Worm (Caenorhabditis elegans) whole organism, L2 larva: ENCODE results near the gene srw-22.
"Not testable (repeated sequence)": the region's sequence is repeated elsewhere in the genome, so short reads cannot be mapped to it uniquely, and the experiment has no call there.

Source experiments
- C34F6.9 ChIP-seq: fragments of 150-350 bp; optimal IDR thresholded peaks from 2 replicates; lab custom pipeline; 2014; ENCODE audit warnings: missing biosample characterization, missing genetic modification characterization
- alr-1 ChIP-seq: fragments of 150-350 bp; optimal IDR thresholded peaks from 2 replicates; lab custom pipeline; 2014; ENCODE audit warnings: missing biosample characterization, missing genetic modification characterization
- aly-2 ChIP-seq: fragments of 150-350 bp; optimal IDR thresholded peaks from 2 replicates; lab custom pipeline; 2014; ENCODE audit warnings: missing biosample characterization, missing genetic modification characterization
- ama-1 ChIP-seq: fragments of 150-350 bp; optimal IDR thresholded peaks from 2 replicates; lab custom pipeline; 2018; ENCODE audit warnings: inconsistent platforms
- ceh-16 ChIP-seq: fragments of 150-350 bp; optimal IDR thresholded peaks from 2 replicates; lab custom pipeline; 2014; ENCODE audit warnings: missing biosample characterization, missing genetic modification characterization
- ceh-82 ChIP-seq: fragments of 150-350 bp; optimal IDR thresholded peaks from 2 replicates; lab custom pipeline; 2014; ENCODE audit warnings: missing biosample characterization, missing genetic modification characterization
- crh-2 ChIP-seq: sonication (generic microtip); optimal IDR thresholded peaks from 2 replicates; lab custom pipeline; 2017; ENCODE audit warnings: missing biosample characterization, missing genetic modification characterization
- dmd-4 ChIP-seq: sonication (generic microtip); optimal IDR thresholded peaks from 2 replicates; lab custom pipeline; 2017; ENCODE audit warnings: missing biosample characterization, missing genetic modification characterization
- egl-27 ChIP-seq: sonication (generic microtip); optimal IDR thresholded peaks from 3 replicates; lab custom pipeline; 2017; ENCODE audit warnings: missing biosample characterization, missing genetic modification reagents, missing genetic modification characterization
- elt-1 ChIP-seq: fragments of 150-350 bp; optimal IDR thresholded peaks from 2 replicates; lab custom pipeline; 2014; ENCODE audit warnings: missing biosample characterization, missing genetic modification characterization
- elt-3 ChIP-seq: sonication (generic microtip); optimal IDR thresholded peaks from 2 replicates; lab custom pipeline; 2017; ENCODE audit warnings: missing biosample characterization, missing genetic modification characterization
- gmeb-1 ChIP-seq: fragments of 150-350 bp; optimal IDR thresholded peaks from 2 replicates; lab custom pipeline; 2014; ENCODE audit warnings: missing biosample characterization, missing genetic modification characterization
- lin-13 ChIP-seq: fragments of 150-350 bp; optimal IDR thresholded peaks from 2 replicates; lab custom pipeline; 2014; ENCODE audit warnings: missing biosample characterization, missing genetic modification reagents, missing genetic modification characterization
- lin-39 ChIP-seq: fragments of 150-350 bp; optimal IDR thresholded peaks from 2 replicates; lab custom pipeline; 2014; ENCODE audit warnings: missing biosample characterization, missing genetic modification reagents, missing genetic modification characterization
- lsy-2 ChIP-seq, 2 experiments: fragments of 150-350 bp in 1 of 2; sonication (generic microtip) in 1 of 2; optimal IDR thresholded peaks; 2 replicates each; lab custom pipeline; 2014 to 2017; ENCODE audit warnings: missing biosample characterization in 2 of 2, missing genetic modification characterization in 2 of 2
- mab-5 ChIP-seq: fragments of 150-350 bp; optimal IDR thresholded peaks from 2 replicates; lab custom pipeline; 2014; ENCODE audit warnings: missing biosample characterization, missing genetic modification characterization
- mdl-1 ChIP-seq, 2 experiments: fragments of 150-350 bp in 1 of 2; sonication (generic microtip) in 1 of 2; optimal IDR thresholded peaks; 2 replicates each; lab custom pipeline; 2017; ENCODE audit warnings: missing biosample characterization in 2 of 2, missing genetic modification characterization in 2 of 2
- nhr-10 ChIP-seq: sonication (generic microtip); optimal IDR thresholded peaks from 2 replicates; lab custom pipeline; 2017; ENCODE audit warnings: missing biosample characterization, missing genetic modification characterization
- nhr-12 ChIP-seq: fragments of 150-350 bp; optimal IDR thresholded peaks from 2 replicates; lab custom pipeline; 2014; ENCODE audit warnings: missing biosample characterization, missing genetic modification characterization
- nhr-129 ChIP-seq: fragments of 150-350 bp; optimal IDR thresholded peaks from 2 replicates; lab custom pipeline; 2014; ENCODE audit warnings: missing biosample characterization, missing genetic modification characterization
- nhr-21 ChIP-seq: fragments of 150-350 bp; optimal IDR thresholded peaks from 2 replicates; lab custom pipeline; 2014; ENCODE audit warnings: missing biosample characterization, missing genetic modification characterization
- nhr-23 ChIP-seq: fragments of 150-350 bp; optimal IDR thresholded peaks from 2 replicates; lab custom pipeline; 2014; ENCODE audit warnings: missing biosample characterization, missing genetic modification reagents, missing genetic modification characterization
- nhr-237 ChIP-seq: fragments of 150-350 bp; optimal IDR thresholded peaks from 2 replicates; lab custom pipeline; 2014; ENCODE audit warnings: missing biosample characterization, missing genetic modification characterization
- nhr-25 ChIP-seq: fragments of 150-350 bp; sonication (generic microtip); optimal IDR thresholded peaks from 3 replicates; lab custom pipeline; 2014; ENCODE audit warnings: missing biosample characterization, missing genetic modification characterization
- nhr-6 ChIP-seq: fragments of 150-350 bp; optimal IDR thresholded peaks from 2 replicates; lab custom pipeline; 2014; ENCODE audit warnings: missing biosample characterization, missing genetic modification characterization
- nhr-77 ChIP-seq: fragments of 150-350 bp; optimal IDR thresholded peaks from 2 replicates; lab custom pipeline; 2014; ENCODE audit warnings: missing biosample characterization, missing genetic modification characterization
- peb-1 ChIP-seq: fragments of 150-350 bp; optimal IDR thresholded peaks from 2 replicates; lab custom pipeline; 2014; ENCODE audit warnings: missing biosample characterization, missing genetic modification characterization
- sem-4 ChIP-seq: fragments of 150-350 bp; optimal IDR thresholded peaks from 2 replicates; lab custom pipeline; 2014; ENCODE audit warnings: missing biosample characterization, missing genetic modification reagents, missing genetic modification characterization
- skn-1 ChIP-seq: sonication (generic microtip); optimal IDR thresholded peaks from 2 replicates; lab custom pipeline; 2017; ENCODE audit warnings: missing biosample characterization, missing genetic modification characterization
- sma-3 ChIP-seq: sonication (generic microtip); optimal IDR thresholded peaks from 2 replicates; lab custom pipeline; 2016; ENCODE audit warnings: missing genetic modification reagents, missing genetic modification characterization, missing compliant biosample characterization
- sma-9 ChIP-seq, 2 experiments: fragments of 150-350 bp in 1 of 2; sonication (generic microtip) in 1 of 2; optimal IDR thresholded peaks; 2 replicates each; lab custom pipeline; 2014 to 2016; ENCODE audit warnings: missing genetic modification characterization in 2 of 2, mild to moderate bottlenecking in 1 of 2, missing biosample characterization in 1 of 2, missing compliant biosample characterization in 1 of 2, missing genetic modification reagents in 1 of 2, moderate library complexity in 1 of 2
- snpc-4 ChIP-seq: fragments of 150-350 bp; optimal IDR thresholded peaks from 2 replicates; lab custom pipeline; 2014; ENCODE audit warnings: missing biosample characterization, missing genetic modification characterization
- unc-55 ChIP-seq: fragments of 150-350 bp; sonication (generic microtip); optimal IDR thresholded peaks from 3 replicates; lab custom pipeline; 2014; ENCODE audit warnings: missing biosample characterization, missing genetic modification reagents, missing genetic modification characterization
- unc-62 ChIP-seq: fragments of 150-350 bp; optimal IDR thresholded peaks from 2 replicates; lab custom pipeline; 2014; ENCODE audit warnings: missing biosample characterization, missing genetic modification reagents, missing genetic modification characterization
- ztf-1 ChIP-seq: fragments of 200-800 bp; sonication (Bioruptor generic); conservative IDR thresholded peaks from 2 replicates; pipeline ENCODE4 v1.3.6; 2022; ENCODE audit warnings: missing genetic modification characterization, missing compliant biosample characterization
- ztf-11 ChIP-seq: sonication (generic microtip); optimal IDR thresholded peaks from 2 replicates; lab custom pipeline; 2017; ENCODE audit warnings: missing biosample characterization, missing genetic modification characterization
- ztf-4 ChIP-seq: fragments of 150-350 bp; optimal IDR thresholded peaks from 2 replicates; lab custom pipeline; 2014; ENCODE audit warnings: missing biosample characterization, missing genetic modification characterization

srw-22 gene

DNA sequence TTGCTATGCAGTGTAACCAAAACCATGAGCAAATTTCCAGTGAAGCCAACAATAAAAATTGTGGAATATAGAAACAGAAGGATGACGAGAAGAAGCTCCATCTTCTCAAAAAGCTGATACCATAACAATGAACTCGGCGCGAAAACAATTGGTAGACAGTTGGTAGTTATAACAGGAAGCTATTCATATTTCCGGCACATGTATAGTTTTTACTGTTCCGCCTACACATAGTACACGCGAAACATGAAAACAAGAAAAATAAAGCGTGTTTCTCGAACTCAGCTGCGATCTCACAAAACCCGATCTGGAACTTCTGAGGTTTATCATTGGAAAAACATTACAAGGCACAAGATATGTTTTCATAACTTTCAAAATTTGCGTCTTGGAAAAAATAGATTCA lies 9.4 kb upstream of the srw-22 start, which contains the start of gene srsx-37:
TSS of gene srsx-37 (minus strand) at position 101 of the 400 bp plus-strand sequence.
- no peak for TF ChIP-seq nhr-12 (tag; lab: Kevin White, UChicago)
- no peak for TF ChIP-seq nhr-129 (tag; lab: Kevin White, UChicago)
- TF ChIP-seq ceh-16: no peak
- TF ChIP-seq peb-1 (tag; lab: Kevin White, UChicago): no peak
- TF ChIP-seq lin-13 (GFP tag; lab: Kevin White, UChicago): no peak
- no peak for TF ChIP-seq mdl-1 (tag; optimal IDR thresholded peaks at IDR 0.05; lab: Kevin White, UChicago)
- TF ChIP-seq lsy-2 (tag; optimal IDR thresholded peaks at IDR 0.05; lab: Kevin White, UChicago): no peak

DNA sequence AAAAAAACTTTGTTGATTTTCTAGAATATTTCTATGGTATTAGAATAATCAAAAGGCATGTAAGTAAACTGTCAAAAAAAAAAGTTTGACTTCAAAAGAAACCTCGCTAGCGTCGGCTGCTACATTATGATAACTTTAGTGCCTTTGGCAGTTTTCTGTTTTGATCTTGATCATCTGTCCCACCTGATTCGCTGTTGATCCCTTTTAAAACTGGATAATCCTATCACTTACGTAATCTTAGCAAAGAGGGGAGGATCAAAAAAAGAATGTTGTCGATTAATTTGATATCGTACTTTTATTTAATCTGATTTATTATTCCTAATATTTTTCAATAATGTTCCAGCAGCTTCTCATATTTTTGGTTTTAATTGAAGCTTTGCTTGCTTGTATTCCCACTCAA lies 8.5 kb upstream of the srw-22 start, which contains the start of gene M01B2.8:
TSS of gene M01B2.8 (plus strand) at position 301 of the 400 bp plus-strand sequence.
- TF ChIP-seq alr-1 (no peak), sem-4 (tag; lab: Kevin White, UChicago) (no peak), nhr-21 (tag; lab: Kevin White, UChicago) (no peak), unc-62 (GFP tag; lab: Kevin White, UChicago) (no peak), skn-1 (no peak), snpc-4 (no peak), nhr-6 (tag; lab: Kevin White, UChicago) (no peak), unc-55 (GFP tag; lab: Kevin White, UChicago) (no peak), dmd-4 (no peak), ztf-11 (tag; lab: Kevin White, UChicago) (no peak), ceh-82 (tag; lab: Kevin White, UChicago) (no peak)

DNA sequence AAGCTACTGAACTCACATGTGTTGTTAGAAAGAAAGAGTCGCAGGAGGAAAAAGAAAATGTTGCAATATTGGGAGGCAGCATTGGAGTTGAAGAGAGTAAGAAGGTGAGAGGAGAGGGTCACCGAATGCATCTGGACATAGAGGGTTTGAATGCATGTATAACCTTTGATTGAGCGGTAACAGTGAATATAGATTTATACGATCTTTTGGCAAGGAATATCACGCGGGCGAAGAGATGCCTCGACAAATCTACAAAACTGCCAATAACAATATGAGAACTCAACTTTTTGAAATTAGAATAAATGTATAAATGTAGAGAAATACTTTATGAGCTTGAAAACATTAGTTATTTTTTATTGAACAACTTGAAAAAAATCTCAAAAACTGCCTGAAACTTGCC lies 6.1 kb upstream of the srw-22 start, which contains the start of gene M01B2.10:
TSS of gene M01B2.10 (minus strand) at position 101 of the 400 bp plus-strand sequence.
- not testable (repeated sequence) for TF ChIP-seq egl-27 (tag; lab: Kevin White, UChicago); sma-9 (GFP tag; optimal IDR thresholded peaks at IDR 0.05; lab: Kevin White, UChicago); sma-9 (tag; optimal IDR thresholded peaks at IDR 0.05; lab: Kevin White, UChicago); nhr-77
- TF ChIP-seq, all 48 proteins: peak for 0; not testable (repeated sequence) for 48

DNA sequence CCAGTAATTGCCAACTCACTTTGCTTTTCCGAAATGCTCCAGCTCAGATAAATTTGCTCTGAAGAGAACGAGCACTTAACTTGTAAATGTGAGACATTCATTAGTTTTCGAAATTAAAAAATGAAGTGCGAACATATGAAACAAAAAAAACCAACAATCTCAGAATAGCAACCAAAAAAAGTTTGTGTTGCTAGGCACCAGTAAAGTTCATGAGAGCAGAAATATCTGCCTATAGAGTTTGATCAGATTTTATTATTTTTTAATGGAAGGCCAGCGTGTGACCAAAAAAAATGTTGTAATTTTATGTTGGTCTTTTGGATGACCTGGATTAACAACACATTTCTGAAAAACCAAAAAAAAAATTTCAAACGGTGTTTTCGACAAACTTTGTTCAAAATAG lies 4.3 kb upstream of the srw-22 start, which contains the start of gene M01B2.12:
TSS of gene M01B2.12 (minus strand) at position 101 of the 400 bp plus-strand sequence.
- no peak for TF ChIP-seq nhr-129 (tag; lab: Kevin White, UChicago)
- TF ChIP-seq sma-9 (GFP tag; optimal IDR thresholded peaks at IDR 0.05; lab: Kevin White, UChicago): no peak
- TF ChIP-seq sma-9 (tag; optimal IDR thresholded peaks at IDR 0.05; lab: Kevin White, UChicago): no peak
- no peak for TF ChIP-seq crh-2 (tag; lab: Kevin White, UChicago)
- no peak for TF ChIP-seq mdl-1 (tag; optimal IDR thresholded peaks at IDR 0.05; lab: Kevin White, UChicago)
- TF ChIP-seq peb-1 (tag; lab: Kevin White, UChicago): no peak
- no peak for TF ChIP-seq dmd-4
- TF ChIP-seq gmeb-1: no peak
- TF ChIP-seq ztf-1 (GFP tag; lab: Robert Waterston, UW): no peak
- TF ChIP-seq nhr-25: no peak
- TF ChIP-seq nhr-10: no peak
- no peak for TF ChIP-seq lsy-2 (tag; optimal IDR thresholded peaks at IDR 0.05; lab: Kevin White, UChicago)
- TF ChIP-seq mab-5: no peak
- no peak for TF ChIP-seq snpc-4

DNA sequence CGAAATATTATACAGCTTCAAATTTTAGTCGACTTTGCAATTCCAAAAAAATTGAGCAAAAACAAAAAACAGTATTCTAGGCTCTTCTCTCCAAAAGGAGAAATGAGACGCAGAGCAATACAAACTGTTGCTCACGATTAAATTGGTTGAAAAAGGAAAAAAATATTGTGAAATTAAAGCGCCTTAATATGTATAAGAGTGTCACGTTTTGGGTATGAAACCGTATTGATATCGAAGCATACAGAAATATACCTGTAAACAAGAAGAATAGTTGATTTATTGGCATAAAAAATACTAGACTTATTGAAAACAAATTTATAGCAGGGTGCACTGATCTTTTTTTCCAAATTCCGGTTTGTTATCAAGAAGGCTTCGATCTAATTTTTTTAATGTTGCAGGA lies 2.6 kb upstream of the srw-22 start, which contains the start of gene M01B2.13:
TSS of gene M01B2.13 (minus strand) at position 101 of the 400 bp plus-strand sequence.
- TF ChIP-seq nhr-23 (no peak), nhr-10 (no peak), C34F6.9 (no peak), ztf-4 (no peak), mdl-1 (tag; optimal IDR thresholded peaks at IDR 0.05; lab: Kevin White, UChicago) (no peak), egl-27 (tag; lab: Kevin White, UChicago) (no peak), sma-3 (GFP tag; lab: Kevin White, UChicago) (no peak), elt-1 (no peak), nhr-21 (tag; lab: Kevin White, UChicago) (no peak), aly-2 (tag; lab: Kevin White, UChicago) (no peak), nhr-77 (no peak), elt-3 (tag; lab: Kevin White, UChicago) (no peak), nhr-237 (tag; lab: Kevin White, UChicago) (no peak), lin-39 (tag; lab: Kevin White, UChicago) (no peak), nhr-25 (no peak), mab-5 (no peak), nhr-6 (tag; lab: Kevin White, UChicago) (no peak), dmd-4 (no peak), sma-9 (GFP tag; optimal IDR thresholded peaks at IDR 0.05; lab: Kevin White, UChicago) (no peak), sma-9 (tag; optimal IDR thresholded peaks at IDR 0.05; lab: Kevin White, UChicago) (no peak), ama-1 (lab: Kevin White, UChicago) (no peak)
